Worm (Caenorhabditis elegans) whole organism, late embryonic: Measurements from ENCODE around the gene T05A7.3.

ENCODE experiments used
- C38D4.7 ChIP-seq: fragments of 200-800 bp; sonication (Bioruptor generic); optimal IDR thresholded peaks from 2 replicates; lab custom pipeline; 2018; ENCODE audit warnings: mild to moderate bottlenecking, missing genetic modification characterization, moderate library complexity, missing compliant biosample characterization
- K09A11.1 ChIP-seq: sonication (generic microtip); optimal IDR thresholded peaks from 2 replicates; lab custom pipeline; 2017; ENCODE audit warnings: antibody characterized with exemption, mild to moderate bottlenecking, missing genetic modification characterization, missing compliant biosample characterization; ENCODE audit not compliant: insufficient read depth
- T23F11.4 ChIP-seq: fragments of 200-800 bp; sonication (Bioruptor generic); optimal IDR thresholded peaks from 2 replicates; lab custom pipeline; 2018; ENCODE audit warnings: mild to moderate bottlenecking, missing genetic modification characterization, missing compliant biosample characterization
- Y22D7AL.16 ChIP-seq: sonication (generic microtip); optimal IDR thresholded peaks from 2 replicates; lab custom pipeline; 2016; ENCODE audit warnings: missing genetic modification characterization, missing compliant biosample characterization
- ceh-18 ChIP-seq: sonication (generic microtip); optimal IDR thresholded peaks from 2 replicates; lab custom pipeline; 2016; ENCODE audit warnings: missing genetic modification characterization, missing compliant biosample characterization
- ceh-19 ChIP-seq: fragments of 200-800 bp; sonication (Bioruptor generic); optimal IDR thresholded peaks from 2 replicates; lab custom pipeline; 2018; ENCODE audit warnings: mild to moderate bottlenecking, missing genetic modification characterization, missing compliant biosample characterization
- ceh-24 ChIP-seq: sonication (generic microtip); optimal IDR thresholded peaks from 2 replicates; lab custom pipeline; 2016; ENCODE audit warnings: mild to moderate bottlenecking, missing genetic modification characterization, missing compliant biosample characterization
- ceh-30 ChIP-seq: fragments of 150-350 bp; optimal IDR thresholded peaks from 2 replicates; lab custom pipeline; 2014; ENCODE audit warnings: missing biosample characterization, missing genetic modification characterization
- ceh-31 ChIP-seq: sonication (generic microtip); optimal IDR thresholded peaks from 2 replicates; lab custom pipeline; 2016; ENCODE audit warnings: missing genetic modification characterization, missing compliant biosample characterization
- ceh-34 ChIP-seq: sonication (generic microtip); optimal IDR thresholded peaks from 2 replicates; lab custom pipeline; 2016; ENCODE audit warnings: mild to moderate bottlenecking, missing genetic modification characterization, missing compliant biosample characterization
- ceh-45 ChIP-seq: fragments of 200-800 bp; sonication (Bioruptor generic); IDR thresholded peaks from 2 replicates; pipeline ENCODE4 v1.3.6; 2022; ENCODE audit warnings: missing genetic modification reagents, missing genetic modification characterization, missing compliant biosample characterization
- ceh-48 ChIP-seq: sonication (generic microtip); optimal IDR thresholded peaks from 2 replicates; lab custom pipeline; 2016; ENCODE audit warnings: missing genetic modification characterization, inconsistent platforms, missing compliant biosample characterization
- ceh-6 ChIP-seq: fragments of 200-800 bp; sonication (Bioruptor generic); optimal IDR thresholded peaks from 2 replicates; lab custom pipeline; 2018; ENCODE audit warnings: mild to moderate bottlenecking, missing genetic modification characterization, missing compliant biosample characterization
- ceh-9 ChIP-seq: sonication (generic microtip); optimal IDR thresholded peaks from 2 replicates; lab custom pipeline; 2016; ENCODE audit warnings: mild to moderate bottlenecking, missing genetic modification characterization, inconsistent platforms, missing compliant biosample characterization
- dve-1 ChIP-seq: sonication (generic microtip); optimal IDR thresholded peaks from 2 replicates; lab custom pipeline; 2017; ENCODE audit warnings: antibody characterized with exemption, mild to moderate bottlenecking, missing genetic modification characterization, missing compliant biosample characterization
- elt-4 ChIP-seq: sonication (generic microtip); optimal IDR thresholded peaks from 2 replicates; lab custom pipeline; 2016; ENCODE audit warnings: missing genetic modification characterization, missing compliant biosample characterization
- ets-4 ChIP-seq: sonication (generic microtip); optimal IDR thresholded peaks from 2 replicates; lab custom pipeline; 2016; ENCODE audit warnings: missing genetic modification characterization, missing compliant biosample characterization
- eyg-1 ChIP-seq: sonication (generic microtip); optimal IDR thresholded peaks from 2 replicates; lab custom pipeline; 2016; ENCODE audit warnings: missing genotype, missing genetic modification characterization, missing compliant biosample characterization
- fax-1 ChIP-seq: sonication (generic microtip); optimal IDR thresholded peaks from 2 replicates; lab custom pipeline; 2016; ENCODE audit warnings: missing genotype, missing genetic modification characterization, missing compliant biosample characterization
- fkh-10 ChIP-seq: fragments of 150-350 bp; optimal IDR thresholded peaks from 2 replicates; lab custom pipeline; 2014; ENCODE audit warnings: missing biosample characterization, missing genetic modification reagents, missing genetic modification characterization
- hlh-30 ChIP-seq: sonication (generic microtip); optimal IDR thresholded peaks from 2 replicates; lab custom pipeline; 2017; ENCODE audit warnings: antibody characterized with exemption, missing genetic modification characterization, missing compliant biosample characterization; ENCODE audit not compliant: insufficient read depth
- hlh-8 ChIP-seq: sonication (generic microtip); optimal IDR thresholded peaks from 2 replicates; lab custom pipeline; 2016; ENCODE audit warnings: missing genotype, missing genetic modification characterization, missing compliant biosample characterization
- lim-6 ChIP-seq: sonication (generic microtip); optimal IDR thresholded peaks from 2 replicates; lab custom pipeline; 2016; ENCODE audit warnings: missing genetic modification characterization, missing compliant biosample characterization
- madf-2 ChIP-seq: sonication (generic microtip); optimal IDR thresholded peaks from 2 replicates; lab custom pipeline; 2017; ENCODE audit warnings: missing genetic modification characterization, missing compliant biosample characterization
- mec-3 ChIP-seq: sonication (generic microtip); optimal IDR thresholded peaks from 2 replicates; lab custom pipeline; 2016; ENCODE audit warnings: borderline replicate concordance, missing genetic modification characterization, missing compliant biosample characterization
- nfya-1 ChIP-seq: sonication (generic microtip); optimal IDR thresholded peaks from 2 replicates; lab custom pipeline; 2017; ENCODE audit warnings: missing genetic modification characterization, mild to moderate bottlenecking, missing compliant biosample characterization, antibody characterized with exemption, moderate library complexity
- nhr-11 ChIP-seq: fragments of 150-350 bp; optimal IDR thresholded peaks from 2 replicates; lab custom pipeline; 2014; ENCODE audit warnings: missing biosample characterization, missing genetic modification characterization
- nhr-232 ChIP-seq: sonication (generic microtip); optimal IDR thresholded peaks from 2 replicates; lab custom pipeline; 2016; ENCODE audit warnings: missing genetic modification characterization, missing compliant biosample characterization
- npax-4 ChIP-seq: sonication (generic microtip); optimal IDR thresholded peaks from 2 replicates; lab custom pipeline; 2016; ENCODE audit warnings: missing genetic modification characterization, missing compliant biosample characterization
- pag-3 ChIP-seq: sonication (generic microtip); optimal IDR thresholded peaks from 2 replicates; lab custom pipeline; 2016; ENCODE audit warnings: missing compliant biosample characterization, missing genetic modification characterization, borderline replicate concordance
- pat-9 ChIP-seq: fragments of 200-800 bp; sonication (Bioruptor generic); optimal IDR thresholded peaks from 2 replicates; lab custom pipeline; 2018; ENCODE audit warnings: mild to moderate bottlenecking, missing genetic modification characterization, moderate library complexity, missing compliant biosample characterization
- pax-1 ChIP-seq: fragments of 150-350 bp; optimal IDR thresholded peaks from 2 replicates; lab custom pipeline; 2014; ENCODE audit warnings: missing biosample characterization, missing genetic modification characterization
- pha-4 ChIP-seq: fragments of 150-350 bp; optimal IDR thresholded peaks from 2 replicates; lab custom pipeline; 2018; ENCODE audit warnings: missing biosample characterization, missing genetic modification reagents, missing genetic modification characterization
- pqm-1 ChIP-seq: sonication (generic microtip); optimal IDR thresholded peaks from 2 replicates; lab custom pipeline; 2016; ENCODE audit warnings: missing genetic modification characterization, missing compliant biosample characterization
- rnt-1 ChIP-seq: sonication (generic microtip); optimal IDR thresholded peaks from 2 replicates; lab custom pipeline; 2016; ENCODE audit warnings: missing genetic modification characterization, missing compliant biosample characterization
- sdc-2 ChIP-seq: sonication (generic microtip); optimal IDR thresholded peaks from 2 replicates; lab custom pipeline; 2016; ENCODE audit warnings: missing genotype, missing genetic modification characterization, missing compliant biosample characterization
- sox-2 ChIP-seq: fragments of 200-800 bp; sonication (Bioruptor generic); IDR thresholded peaks from 2 replicates; pipeline ENCODE4 v1.3.6; 2022; ENCODE audit warnings: missing genetic modification reagents, missing genetic modification characterization, missing compliant biosample characterization
- sox-4 ChIP-seq: sonication (generic microtip); optimal IDR thresholded peaks from 2 replicates; lab custom pipeline; 2017; ENCODE audit warnings: mild to moderate bottlenecking, missing genetic modification characterization, inconsistent platforms, missing compliant biosample characterization
- syd-9 ChIP-seq: sonication (generic microtip); optimal IDR thresholded peaks from 2 replicates; lab custom pipeline; 2016; ENCODE audit warnings: mild to moderate bottlenecking, missing genetic modification characterization, moderate library complexity, missing compliant biosample characterization
- tbx-2 ChIP-seq: sonication (generic microtip); optimal IDR thresholded peaks from 2 replicates; lab custom pipeline; 2016; ENCODE audit warnings: missing genetic modification characterization, missing compliant biosample characterization
- unc-42 ChIP-seq: sonication (generic microtip); optimal IDR thresholded peaks from 2 replicates; lab custom pipeline; 2016; ENCODE audit warnings: missing genotype, missing genetic modification characterization, missing compliant biosample characterization
- unc-55 ChIP-seq: sonication (generic microtip); optimal IDR thresholded peaks from 2 replicates; lab custom pipeline; 2017; ENCODE audit warnings: missing biosample characterization, missing genetic modification reagents, missing genetic modification characterization
- zip-5 ChIP-seq: sonication (generic microtip); optimal IDR thresholded peaks from 2 replicates; lab custom pipeline; 2016; ENCODE audit warnings: missing genetic modification characterization, missing compliant biosample characterization

Gene T05A7.3

ce11 chrII:4684852-4685251, 9.3 kb downstream of the T05A7.3 start:
- no peak for TF ChIP-seq K09A11.1 (tag; lab: Kevin White, UChicago)
- TF ChIP-seq fkh-10 (GFP tag; lab: Kevin White, UChicago): no peak
- no peak for TF ChIP-seq dve-1 (tag; lab: Kevin White, UChicago)
- no peak for TF ChIP-seq ceh-9
- no peak for TF ChIP-seq eyg-1
- no peak for TF ChIP-seq ceh-30
- TF ChIP-seq pat-9 (tag; lab: Kevin White, UChicago): no peak
- no peak for TF ChIP-seq T23F11.4 (GFP tag; lab: Kevin White, UChicago)
- TF ChIP-seq ceh-24 (tag; lab: Kevin White, UChicago): no peak
- TF ChIP-seq C38D4.7: no peak
- no peak for TF ChIP-seq nfya-1 (tag; lab: Kevin White, UChicago)
- TF ChIP-seq npax-4 (tag; lab: Kevin White, UChicago): no peak
- no peak for TF ChIP-seq ceh-31 (tag; lab: Kevin White, UChicago)
- TF ChIP-seq hlh-30: no peak
- no peak for TF ChIP-seq unc-55 (GFP tag; lab: Kevin White, UChicago)
- no peak for TF ChIP-seq mec-3 (tag; lab: Kevin White, UChicago)
- TF ChIP-seq ceh-48 (tag; lab: Kevin White, UChicago): no peak
- TF ChIP-seq Y22D7AL.16 (tag; lab: Kevin White, UChicago): no peak

ce11 chrII:4686941-4687340, 11.4 kb downstream of the T05A7.3 start, which contains the start of gene sre-39:
TSS of gene sre-39 (plus strand) at chrII:4687241.
- TF ChIP-seq sox-4 (tag; lab: Kevin White, UChicago): no peak
- no peak for TF ChIP-seq hlh-8 (tag; lab: Kevin White, UChicago)
- TF ChIP-seq fax-1: no peak
- TF ChIP-seq ets-4 (tag; lab: Kevin White, UChicago): no peak
- no peak for TF ChIP-seq tbx-2
- no peak for TF ChIP-seq T23F11.4 (GFP tag; lab: Kevin White, UChicago)
- TF ChIP-seq hlh-30: no peak
- no peak for TF ChIP-seq sox-2
- TF ChIP-seq ceh-6 (GFP tag; lab: Kevin White, UChicago): no peak
- TF ChIP-seq lim-6: no peak
- TF ChIP-seq pqm-1 (tag; lab: Kevin White, UChicago): no peak
- no peak for TF ChIP-seq elt-4
- TF ChIP-seq pha-4 (tag; lab: Kevin White, UChicago): no peak
- no peak for TF ChIP-seq ceh-34
- no peak for TF ChIP-seq C38D4.7
- no peak for TF ChIP-seq rnt-1 (tag; lab: Kevin White, UChicago)
- no peak for TF ChIP-seq pax-1
- TF ChIP-seq eyg-1: no peak
- TF ChIP-seq, all 69 proteins: peak for 0

- TF ChIP-seq ceh-34: no peak
- TF ChIP-seq nhr-232 (tag; lab: Kevin White, UChicago): no peak
- TF ChIP-seq ceh-19: no peak
- no peak for TF ChIP-seq syd-9 (tag; lab: Kevin White, UChicago)
- TF ChIP-seq ceh-18 (tag; lab: Kevin White, UChicago): no peak
- TF ChIP-seq zip-5 (tag; lab: Kevin White, UChicago): no peak
- no peak for TF ChIP-seq pax-1
- TF ChIP-seq tbx-2: no peak
- no peak for TF ChIP-seq Y22D7AL.16 (tag; lab: Kevin White, UChicago)
- TF ChIP-seq mec-3 (tag; lab: Kevin White, UChicago): no peak
- TF ChIP-seq pag-3 (tag; lab: Kevin White, UChicago): no peak
- TF ChIP-seq sox-2: no peak
- no peak for TF ChIP-seq pqm-1 (tag; lab: Kevin White, UChicago)
- no peak for TF ChIP-seq sdc-2 (tag; lab: Kevin White, UChicago)
- TF ChIP-seq madf-2: no peak
- no peak for TF ChIP-seq ceh-45 (GFP tag; lab: Robert Waterston, UW)
- TF ChIP-seq ceh-48 (tag; lab: Kevin White, UChicago): no peak
- no peak for TF ChIP-seq nhr-11 (tag; lab: Kevin White, UChicago)
- TF ChIP-seq unc-42 (tag; lab: Kevin White, UChicago): no peak
- TF ChIP-seq K09A11.1 (tag; lab: Kevin White, UChicago): no peak
Observed at ce11 chrII:4689477-4689876, 13.9 kb downstream of the T05A7.3 start, which contains the start of gene F10G7.12. TSS of gene F10G7.12 (plus strand) at chrII:4689777.
